Fruit fly (Drosophila melanogaster) Kc167 (cell line): ENCODE data around the gene Pdp1.

Experiments used
- Myc ChIP-seq: fragments of >200 bp; optimal IDR thresholded peaks from 2 replicates; lab custom pipeline; 2017; ENCODE audit warnings: missing external identifiers
- h ChIP-seq: fragments of >200 bp; optimal IDR thresholded peaks from 3 replicates; lab custom pipeline; 2018; ENCODE audit warnings: missing external identifiers
- insv ChIP-seq: fragments of >200 bp; optimal IDR thresholded peaks from 3 replicates; lab custom pipeline; 2018; ENCODE audit warnings: missing external identifiers
- psq ChIP-seq: fragments of >200 bp; optimal IDR thresholded peaks from 2 replicates; lab custom pipeline; 2017; ENCODE audit warnings: missing external identifiers
- ttk ChIP-seq: sonication (Bioruptor generic); optimal IDR thresholded peaks from 2 replicates; lab custom pipeline; 2017; ENCODE audit warnings: missing external identifiers

- no peak for TF ChIP-seq h (lab: Kevin White, UChicago)
- TF ChIP-seq psq (lab: Kevin White, UChicago), result no peak
- TF ChIP-seq ttk (lab: Kevin White, UChicago), result no peak
- no peak for TF ChIP-seq insv (lab: Kevin White, UChicago)
- TF ChIP-seq Myc (lab: Kevin White, UChicago), result no peak
Measured at dm6 chr3L:7774698-7775097, 92.5 kb downstream of the Pdp1 start.
